Worm (Caenorhabditis elegans) whole organism, L3 larva: ENCODE measurements around the gene F14D7.18.
"Not testable (repeated sequence)": the region's sequence is repeated elsewhere in the genome, so short reads cannot be mapped to it uniquely, and the experiment has no call there.

Source experiments
- ceh-16 ChIP-seq: sonication (generic microtip); optimal IDR thresholded peaks from 2 replicates; lab custom pipeline; 2017; ENCODE audit warnings: missing biosample characterization, missing genetic modification characterization
- daf-12 ChIP-seq: fragments of 150-350 bp; optimal IDR thresholded peaks from 2 replicates; lab custom pipeline; 2014; ENCODE audit warnings: missing biosample characterization, missing genetic modification reagents, missing genetic modification characterization
- lin-15B ChIP-seq: fragments of 150-350 bp; optimal IDR thresholded peaks from 2 replicates; lab custom pipeline; 2014; ENCODE audit warnings: missing biosample characterization, missing genetic modification characterization
- lin-39 ChIP-seq: fragments of 150-350 bp; optimal IDR thresholded peaks from 2 replicates; lab custom pipeline; 2018; ENCODE audit warnings: missing biosample characterization, missing genetic modification reagents, missing genetic modification characterization
- mdl-1 ChIP-seq: fragments of 150-350 bp; optimal IDR thresholded peaks from 2 replicates; lab custom pipeline; 2014; ENCODE audit warnings: missing biosample characterization, missing genetic modification characterization

DNA sequence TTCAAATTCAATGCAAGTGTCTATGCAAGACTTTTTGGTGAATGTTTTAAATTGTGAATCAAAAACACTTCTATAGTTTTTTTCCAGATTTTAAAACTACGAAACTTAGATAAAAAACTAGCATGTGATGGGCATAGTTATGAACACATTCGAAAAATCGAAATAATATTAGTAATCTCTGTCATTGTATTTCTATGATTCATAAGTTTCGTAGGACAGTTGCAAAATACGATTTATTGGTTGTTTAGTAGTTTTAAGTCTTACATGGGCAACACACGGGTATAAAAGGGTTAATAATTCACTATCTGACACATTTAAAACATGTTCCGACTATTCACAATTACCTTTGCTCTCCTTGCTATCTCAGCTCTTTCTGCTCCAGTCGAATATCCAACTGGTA, 17.6 kb upstream of the F14D7.18 start, which contains the start of gene spig-5:
- TF ChIP-seq lin-15B (tag; lab: Kevin White, UChicago); lin-39; mdl-1 (tag; lab: Kevin White, UChicago); daf-12 (tag; lab: Kevin White, UChicago); ceh-16: not testable (repeated sequence)
